Fruit fly (Drosophila melanogaster) whole organism, embryonic: Measurements from ENCODE around the gene CG32686.
A peak's percentile ranks its signal among the peaks of the same experiment; 100 is the strongest.

ENCODE experiments used
- CG10543 ChIP-seq: fragments of 200-800 bp; sonication (Bioruptor generic); optimal IDR thresholded peaks from 3 replicates; lab custom pipeline; 2017; ENCODE audit warnings: missing biosample characterization, mild to moderate bottlenecking, missing genetic modification characterization, moderate library complexity
- CG10959 ChIP-seq: fragments of 200-800 bp; sonication (Bioruptor generic); IDR thresholded peaks from 2 replicates; pipeline ENCODE4 v1.3.6; 2022; ENCODE audit warnings: missing biosample characterization, missing genetic modification characterization
- CG13287 ChIP-seq: fragments of 200-800 bp; sonication (Bioruptor generic); IDR thresholded peaks from 2 replicates; pipeline ENCODE4 v1.3.6; 2022; ENCODE audit warnings: missing biosample characterization, missing genetic modification characterization; ENCODE audit not compliant: partially characterized antibody
- CG15514 ChIP-seq: fragments of 200-800 bp; sonication (Bioruptor generic); optimal IDR thresholded peaks from 3 replicates; lab custom pipeline; 2017; ENCODE audit warnings: missing biosample characterization, missing genetic modification characterization, mild to moderate bottlenecking, moderate library complexity, missing genetic modification reagents
- CG15601 ChIP-seq: fragments of 200-800 bp; sonication (Bioruptor generic); optimal IDR thresholded peaks from 3 replicates; lab custom pipeline; 2019; ENCODE audit warnings: missing biosample characterization, mild to moderate bottlenecking, missing genetic modification characterization, moderate library complexity
- CG17612 ChIP-seq: fragments of 200-800 bp; sonication (Bioruptor generic); IDR thresholded peaks from 2 replicates; pipeline ENCODE4 v1.3.6; 2022; ENCODE audit warnings: missing biosample characterization, missing genetic modification characterization
- CG2129 ChIP-seq: fragments of 200-800 bp; sonication (Bioruptor generic); IDR thresholded peaks from 2 replicates; pipeline ENCODE4 v1.3.6; 2022; ENCODE audit warnings: missing biosample characterization, missing genetic modification characterization; ENCODE audit not compliant: partially characterized antibody
- CG2889 ChIP-seq: fragments of 200-800 bp; sonication (Bioruptor generic); IDR thresholded peaks from 3 replicates; pipeline ENCODE4 v1.3.6; 2022; ENCODE audit warnings: missing biosample characterization, missing genetic modification characterization
- CG31388 ChIP-seq: fragments of 200-800 bp; sonication (Bioruptor generic); optimal IDR thresholded peaks from 2 replicates; lab custom pipeline; 2016; ENCODE audit warnings: missing biosample characterization, missing genetic modification characterization
- CG3163 ChIP-seq: fragments of 200-800 bp; sonication (Bioruptor generic); optimal IDR thresholded peaks from 3 replicates; lab custom pipeline; 2016; ENCODE audit warnings: missing biosample characterization, missing genetic modification characterization
- CG3847 ChIP-seq: fragments of 200-800 bp; sonication (Bioruptor generic); IDR thresholded peaks from 2 replicates; pipeline ENCODE4 v1.3.6; 2022; ENCODE audit warnings: missing biosample characterization, missing genetic modification characterization
- CG7839 ChIP-seq: fragments of 200-800 bp; sonication (Bioruptor generic); optimal IDR thresholded peaks from 3 replicates; lab custom pipeline; 2018; ENCODE audit warnings: missing biosample characterization, mild to moderate bottlenecking, missing genetic modification characterization, moderate library complexity
- CG7987 ChIP-seq: fragments of 200-800 bp; sonication (Bioruptor generic); optimal IDR thresholded peaks from 2 replicates; lab custom pipeline; 2018; ENCODE audit warnings: missing biosample characterization, mild to moderate bottlenecking, missing genetic modification characterization, moderate library complexity
- D19B ChIP-seq: fragments of 200-800 bp; sonication (Bioruptor generic); optimal IDR thresholded peaks from 2 replicates; lab custom pipeline; 2017; ENCODE audit warnings: missing biosample characterization, mild to moderate bottlenecking, missing genetic modification characterization
- Dad ChIP-seq: fragments of 200-800 bp; sonication (Bioruptor generic); optimal IDR thresholded peaks from 3 replicates; lab custom pipeline; 2016; ENCODE audit warnings: missing biosample characterization, missing genetic modification characterization
- Elba2 ChIP-seq: fragments of 200-800 bp; sonication (Bioruptor generic); optimal IDR thresholded peaks from 3 replicates; lab custom pipeline; 2016; ENCODE audit warnings: missing biosample characterization, missing genetic modification characterization
- Hmx ChIP-seq: fragments of 200-800 bp; sonication (Bioruptor generic); optimal IDR thresholded peaks from 2 replicates; lab custom pipeline; 2016; ENCODE audit warnings: missing biosample characterization, missing genetic modification characterization
- Hr39 ChIP-seq: fragments of >200 bp; optimal IDR thresholded peaks from 2 replicates; lab custom pipeline; 2017
- Hr51 ChIP-seq, 2 experiments: fragments of 200-800 bp; sonication (Bioruptor generic); optimal IDR thresholded peaks; 2 replicates in 1 of 2; 3 replicates in 1 of 2; lab custom pipeline; 2016 to 2018; ENCODE audit warnings: missing biosample characterization in 2 of 2, missing genetic modification characterization in 2 of 2, mild to moderate bottlenecking in 1 of 2, moderate library complexity in 1 of 2
- Nf-YC ChIP-seq: fragments of 200-800 bp; optimal IDR thresholded peaks from 3 replicates; lab custom pipeline; 2019; ENCODE audit warnings: missing biosample characterization, mild to moderate bottlenecking, missing genetic modification characterization, moderate library complexity
- Sox100B ChIP-seq: fragments of 200-800 bp; sonication (Bioruptor generic); optimal IDR thresholded peaks from 3 replicates; lab custom pipeline; 2018; ENCODE audit warnings: missing biosample characterization, mild to moderate bottlenecking, missing genetic modification characterization
- Ssrp ChIP-seq: fragments of 200-800 bp; sonication (Bioruptor generic); optimal IDR thresholded peaks from 2 replicates; lab custom pipeline; 2018; ENCODE audit warnings: missing biosample characterization, mild to moderate bottlenecking, missing genetic modification characterization, moderate library complexity
- Trl ChIP-seq, 3 experiments: fragments of >200 bp in 2 of 3; fragments of 200-800 bp in 1 of 3; sonication (Bioruptor generic) in 1 of 3; optimal IDR thresholded peaks; 2 replicates in 1 of 3; 3 replicates in 2 of 3; lab custom pipeline; 2016 to 2017; ENCODE audit warnings: missing biosample characterization in 1 of 3, missing genetic modification characterization in 1 of 3
- Vsx1 ChIP-seq: fragments of 200-800 bp; sonication (Bioruptor generic); optimal IDR thresholded peaks from 2 replicates; lab custom pipeline; 2017; ENCODE audit warnings: missing biosample characterization, mild to moderate bottlenecking, missing genetic modification characterization, missing genetic modification reagents
- amos ChIP-seq: fragments of 200-800 bp; sonication (Bioruptor generic); IDR thresholded peaks from 2 replicates; pipeline ENCODE4 v1.3.6; 2022; ENCODE audit warnings: missing biosample characterization, missing genetic modification characterization; ENCODE audit not compliant: partially characterized antibody
- bigmax ChIP-seq: fragments of 200-800 bp; sonication (Bioruptor generic); optimal IDR thresholded peaks from 2 replicates; lab custom pipeline; 2018; ENCODE audit warnings: missing biosample characterization, mild to moderate bottlenecking, missing genetic modification characterization
- chinmo ChIP-seq: fragments of 200-800 bp; sonication (Bioruptor generic); IDR thresholded peaks from 4 replicates; pipeline ENCODE4 v1.3.6; 2022; ENCODE audit warnings: missing biosample characterization, missing genetic modification characterization; ENCODE audit not compliant: partially characterized antibody
- chm ChIP-seq: fragments of 200-800 bp; sonication (Bioruptor generic); IDR thresholded peaks from 2 replicates; pipeline ENCODE4 v1.3.6; 2022; ENCODE audit warnings: missing biosample characterization, missing genetic modification characterization
- disco-r ChIP-seq: fragments of 200-800 bp; sonication (Bioruptor generic); optimal IDR thresholded peaks from 2 replicates; lab custom pipeline; 2016; ENCODE audit warnings: missing biosample characterization, missing genetic modification characterization
- exex ChIP-seq: fragments of 200-800 bp; sonication (Bioruptor generic); optimal IDR thresholded peaks from 4 replicates; lab custom pipeline; 2018; ENCODE audit warnings: missing biosample characterization, mild to moderate bottlenecking, missing genetic modification characterization, moderate library complexity
- fu2 ChIP-seq: fragments of 200-800 bp; sonication (Bioruptor generic); optimal IDR thresholded peaks from 2 replicates; lab custom pipeline; 2016; ENCODE audit warnings: missing biosample characterization, missing genetic modification characterization
- gcm ChIP-seq: fragments of 200-800 bp; sonication (Bioruptor generic); optimal IDR thresholded peaks from 2 replicates; lab custom pipeline; 2019; ENCODE audit warnings: missing biosample characterization, mild to moderate bottlenecking, missing genetic modification characterization, moderate library complexity
- grn ChIP-seq: fragments of 200-800 bp; sonication (Bioruptor generic); optimal IDR thresholded peaks from 3 replicates; lab custom pipeline; 2017; ENCODE audit warnings: missing biosample characterization, missing genetic modification characterization
- gsb-n ChIP-seq: fragments of 200-800 bp; sonication (Bioruptor generic); optimal IDR thresholded peaks from 3 replicates; lab custom pipeline; 2018; ENCODE audit warnings: missing biosample characterization, mild to moderate bottlenecking, missing genetic modification characterization
- hb ChIP-seq: fragments of 200-800 bp; sonication (Bioruptor generic); IDR thresholded peaks from 3 replicates; pipeline ENCODE4 v1.3.6; 2022; ENCODE audit warnings: missing biosample characterization, missing genetic modification characterization; ENCODE audit not compliant: partially characterized antibody
- hbn ChIP-seq: fragments of 200-800 bp; sonication (Bioruptor generic); IDR thresholded peaks from 2 replicates; pipeline ENCODE4 v1.3.6; 2022; ENCODE audit warnings: missing biosample characterization, missing genetic modification characterization; ENCODE audit not compliant: partially characterized antibody
- ken ChIP-seq: fragments of 200-800 bp; sonication (Bioruptor generic); IDR thresholded peaks from 3 replicates; pipeline ENCODE4 v1.3.6; 2022; ENCODE audit warnings: missing biosample characterization, missing genetic modification characterization
- salm ChIP-seq: fragments of 200-800 bp; sonication (Bioruptor generic); optimal IDR thresholded peaks from 2 replicates; lab custom pipeline; 2018; ENCODE audit warnings: missing biosample characterization, mild to moderate bottlenecking, missing genetic modification characterization
- sc ChIP-seq, 3 experiments: fragments of >200 bp in 2 of 3; fragments of 200-800 bp in 1 of 3; sonication (Bioruptor generic) in 1 of 3; optimal IDR thresholded peaks; 2 replicates in 2 of 3; 3 replicates in 1 of 3; lab custom pipeline; 2017; ENCODE audit warnings: mild to moderate bottlenecking in 1 of 3, missing biosample characterization in 1 of 3, missing genetic modification characterization in 1 of 3, missing genetic modification reagents in 1 of 3
- sna ChIP-seq: fragments of 200-800 bp; sonication (Bioruptor generic); IDR thresholded peaks from 2 replicates; pipeline ENCODE4 v1.3.6; 2022; ENCODE audit warnings: missing biosample characterization, missing genetic modification characterization; ENCODE audit not compliant: partially characterized antibody
- sqz ChIP-seq: fragments of 200-800 bp; sonication (Bioruptor generic); optimal IDR thresholded peaks from 3 replicates; lab custom pipeline; 2018; ENCODE audit warnings: missing biosample characterization, mild to moderate bottlenecking, missing genetic modification characterization
- sug ChIP-seq: fragments of 200-800 bp; optimal IDR thresholded peaks from 2 replicates; lab custom pipeline; 2019; ENCODE audit warnings: missing biosample characterization, mild to moderate bottlenecking, missing genetic modification characterization, moderate library complexity
- vfl ChIP-seq: fragments of 200-800 bp; sonication (Bioruptor generic); optimal IDR thresholded peaks from 2 replicates; lab custom pipeline; 2016; ENCODE audit warnings: missing biosample characterization, missing genetic modification characterization
- wor ChIP-seq: fragments of 200-800 bp; sonication (Bioruptor generic); IDR thresholded peaks from 2 replicates; pipeline ENCODE4 v1.3.6; 2022; ENCODE audit warnings: missing biosample characterization, missing genetic modification characterization

Gene CG32686

DNA sequence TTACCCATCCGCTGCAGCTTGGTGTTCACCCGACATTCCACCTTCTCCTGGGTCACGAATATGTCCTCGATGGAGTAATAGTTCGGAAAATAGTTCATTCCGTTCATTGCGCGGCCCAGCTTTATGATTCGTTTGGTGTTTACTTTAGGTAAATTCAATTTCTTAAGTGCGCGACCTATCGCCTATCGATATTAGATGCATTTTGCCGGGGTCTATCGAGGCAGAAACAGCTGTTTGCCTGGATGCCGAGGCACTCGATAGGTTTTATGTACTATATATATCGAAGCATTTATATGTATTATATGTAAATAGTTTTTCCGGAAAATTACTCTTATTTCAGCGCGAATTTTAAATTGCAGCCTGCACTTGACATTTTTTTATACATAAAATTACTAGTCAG is 9.8 kb upstream of the CG32686 start (continued):
- TF ChIP-seq CG3163 (GFP tag; lab: Kevin White, UChicago) (no peak), Sox100B (GFP tag; lab: Kevin White, UChicago) (no peak), hbn (peak; percentile 53), amos (GFP tag; lab: Robert Waterston, UW) (peak; percentile 54; the same call in 1 of the 2 replicates), CG15514 (GFP tag; lab: Kevin White, UChicago) (peak; percentile 3), CG2889 (no peak), CG3847 (no peak)

DNA sequence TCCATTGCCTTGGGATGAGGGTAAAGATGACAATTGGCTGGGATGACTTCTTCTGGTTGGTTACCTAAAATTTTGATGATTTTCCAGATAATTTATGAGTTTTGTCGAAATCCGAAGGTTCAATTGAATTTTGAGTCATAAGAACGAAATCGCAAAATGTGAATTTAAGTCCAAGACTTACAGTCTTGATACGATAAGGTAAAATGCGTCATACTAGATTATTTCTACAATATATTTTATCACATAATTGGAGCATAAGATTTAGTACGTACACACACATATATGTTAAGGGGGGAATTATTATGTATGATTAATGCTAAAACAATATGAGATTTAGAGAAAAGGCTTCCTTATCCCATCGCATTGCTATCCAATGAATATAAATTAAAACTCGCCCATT is 6.1 kb upstream of the CG32686 start, which contains the start of gene CG32681:
Gene CG32681, minus strand, starts transcription at position 101 of the 400 bp plus-strand sequence.
- no peak for TF ChIP-seq Hmx
- TF ChIP-seq sqz (GFP tag; lab: Kevin White, UChicago), result no peak
- no peak for TF ChIP-seq sna (GFP tag; lab: Robert Waterston, UW)
- TF ChIP-seq CG31388 (GFP tag; lab: Kevin White, UChicago), result no peak

DNA sequence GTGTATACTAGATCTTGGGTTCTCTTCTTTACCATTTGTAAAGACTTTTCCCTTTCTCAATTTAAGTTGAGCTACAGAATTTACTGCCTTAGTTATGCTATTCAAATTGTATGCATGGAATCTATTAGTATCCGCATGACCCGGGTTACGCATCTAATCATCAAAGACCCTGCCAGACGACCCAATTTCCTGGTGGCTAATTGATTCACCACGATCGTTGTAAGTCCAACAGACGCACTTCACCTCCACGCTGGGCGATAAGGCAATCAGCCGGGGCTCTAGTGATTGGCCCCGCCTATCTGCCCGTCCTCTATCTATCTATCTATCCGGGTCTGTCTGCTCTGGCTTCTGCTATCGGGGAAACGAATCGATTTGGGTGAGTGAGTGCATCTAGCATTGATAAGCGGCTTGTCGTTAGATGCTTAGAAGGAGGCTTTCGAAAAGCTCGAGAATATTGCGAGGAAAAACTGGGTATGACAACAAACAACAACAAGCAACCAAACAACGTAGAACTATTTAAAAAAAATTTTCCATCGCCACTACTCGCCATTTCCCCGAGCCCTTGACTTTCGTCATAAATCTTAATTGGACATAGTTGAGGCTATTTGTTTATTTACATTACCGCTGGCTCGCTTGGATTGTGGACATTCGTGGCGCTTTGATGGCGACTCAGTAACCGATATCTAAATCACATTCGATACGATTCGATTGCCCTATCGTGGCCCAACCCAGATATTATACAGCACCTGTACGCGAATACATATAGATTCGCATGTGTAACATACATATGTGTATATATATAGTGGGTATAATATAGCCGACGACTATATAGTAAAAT is 4.7 kb downstream of the CG32686 start:
- TF ChIP-seq fu2 (GFP tag; lab: Kevin White, UChicago) (no peak), gcm (GFP tag; lab: Kevin White, UChicago) (no peak), exex (peak; percentile 67), salm (tag; lab: Kevin White, UChicago) (no peak), Vsx1 (peak; percentile 71), sqz (GFP tag; lab: Kevin White, UChicago) (peak; percentile 5), CG3847 (no peak), wor (no peak), Ssrp (tag; lab: Kevin White, UChicago) (no peak), Trl (optimal IDR thresholded peaks at IDR 0.05; lab: Kevin White, UChicago) (no peak), Trl (GFP tag; optimal IDR thresholded peaks at IDR 0.05; lab: Kevin White, UChicago) (no peak), CG2129 (GFP tag; lab: Robert Waterston, UW) (no peak), CG10543 (GFP tag; lab: Kevin White, UChicago) (no peak), chm (GFP tag; lab: Robert Waterston, UW) (no peak), vfl (GFP tag; lab: Kevin White, UChicago) (no peak), CG10959 (no peak), Hr51 (GFP tag; optimal IDR thresholded peaks at IDR 0.05; lab: Kevin White, UChicago) (no peak), CG7987 (GFP tag; lab: Kevin White, UChicago) (peak; percentile 38), Hr39 (lab: Kevin White, UChicago) (no peak), grn (peak; percentile 99), sc (optimal IDR thresholded peaks at IDR 0.05; lab: Kevin White, UChicago) (no peak), sc (GFP tag; optimal IDR thresholded peaks at IDR 0.05; lab: Kevin White, UChicago) (no peak), sug (peak; percentile 76), hb (GFP tag; lab: Robert Waterston, UW) (no peak), CG17612 (GFP tag; lab: Robert Waterston, UW) (no peak), disco-r (GFP tag; lab: Kevin White, UChicago) (no peak), ken (GFP tag; lab: Robert Waterston, UW) (no peak), gsb-n (tag; lab: Kevin White, UChicago) (peak; percentile 13), CG2889 (no peak), Dad (GFP tag; lab: Kevin White, UChicago) (no peak), CG13287 (GFP tag; lab: Robert Waterston, UW) (no peak), Elba2 (GFP tag; lab: Kevin White, UChicago) (no peak), CG15601 (tag; lab: Kevin White, UChicago) (no peak), bigmax (GFP tag; lab: Kevin White, UChicago) (no peak), chinmo (GFP tag; lab: Robert Waterston, UW) (0 out of 4 replicates have a peak, but pooled peaks have one; percentile 44), CG7839 (tag; lab: Kevin White, UChicago) (no peak), Nf-YC (tag; lab: Kevin White, UChicago) (peak; percentile 84), D19B (no peak)
